Fruit fly (Drosophila melanogaster): ENCODE results near the gene D12.

D12 gene

DNA sequence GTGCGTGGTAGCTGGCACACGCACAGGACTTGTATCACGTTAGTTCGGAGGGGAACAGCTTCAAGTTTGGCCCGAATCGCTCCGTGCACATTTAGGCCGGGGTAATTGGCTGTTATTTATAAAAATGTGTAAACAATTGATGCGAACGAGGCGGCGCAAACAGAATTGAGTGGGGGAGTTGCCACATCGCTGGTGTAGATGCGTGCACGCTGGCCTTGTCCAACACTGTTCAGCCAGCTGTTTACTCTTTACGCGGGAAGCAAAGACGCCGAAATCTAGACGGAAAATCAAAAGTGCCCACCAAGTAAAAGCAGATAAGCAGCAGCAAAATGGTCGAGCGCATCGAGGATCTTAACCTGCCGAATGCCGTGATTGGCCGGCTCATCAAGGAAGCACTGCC lies at the start of gene D12, which contains the start of gene Chrac-14:
Gene D12, minus strand, starts transcription at position 190 of the 400 bp plus-strand sequence.
Gene Chrac-14, plus strand, starts transcription at position 230 of the 400 bp plus-strand sequence.
- TF ChIP-seq usp (GFP tag; optimal IDR thresholded peaks at IDR 0.05) (no peak), psq (optimal IDR thresholded peaks at IDR 0.05) (no peak), CG8478 (optimal IDR thresholded peaks at IDR 0.05) (no peak), Dll (optimal IDR thresholded peaks at IDR 0.05) (no peak)

DNA sequence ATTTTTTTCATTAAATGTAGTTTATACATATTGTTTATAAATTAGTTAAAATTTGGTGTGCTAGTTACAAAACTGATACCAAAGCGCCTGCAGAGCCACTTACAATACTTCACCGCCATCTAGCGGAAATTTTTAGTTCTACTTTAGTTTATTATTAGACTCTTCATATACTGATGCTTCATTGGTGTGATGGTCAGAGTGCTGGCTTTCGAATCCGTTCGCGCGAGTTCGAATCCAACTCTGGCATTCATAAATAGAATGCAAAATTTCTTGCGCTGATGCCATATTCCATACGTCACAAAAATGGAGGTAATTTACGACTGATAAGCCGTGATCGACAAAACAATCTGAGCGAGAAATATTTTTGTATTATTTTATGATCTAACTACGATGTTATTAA lies 48.4 kb upstream of the D12 start:
- TF ChIP-seq psq (optimal IDR thresholded peaks at IDR 0.05) (no peak), CG8478 (optimal IDR thresholded peaks at IDR 0.05) (no peak), pan (optimal IDR thresholded peaks at IDR 0.05) (no peak), usp (GFP tag; optimal IDR thresholded peaks at IDR 0.05) (no peak), Dll (optimal IDR thresholded peaks at IDR 0.05) (no peak), EcR (GFP tag; optimal IDR thresholded peaks at IDR 0.05) (no peak)

DNA sequence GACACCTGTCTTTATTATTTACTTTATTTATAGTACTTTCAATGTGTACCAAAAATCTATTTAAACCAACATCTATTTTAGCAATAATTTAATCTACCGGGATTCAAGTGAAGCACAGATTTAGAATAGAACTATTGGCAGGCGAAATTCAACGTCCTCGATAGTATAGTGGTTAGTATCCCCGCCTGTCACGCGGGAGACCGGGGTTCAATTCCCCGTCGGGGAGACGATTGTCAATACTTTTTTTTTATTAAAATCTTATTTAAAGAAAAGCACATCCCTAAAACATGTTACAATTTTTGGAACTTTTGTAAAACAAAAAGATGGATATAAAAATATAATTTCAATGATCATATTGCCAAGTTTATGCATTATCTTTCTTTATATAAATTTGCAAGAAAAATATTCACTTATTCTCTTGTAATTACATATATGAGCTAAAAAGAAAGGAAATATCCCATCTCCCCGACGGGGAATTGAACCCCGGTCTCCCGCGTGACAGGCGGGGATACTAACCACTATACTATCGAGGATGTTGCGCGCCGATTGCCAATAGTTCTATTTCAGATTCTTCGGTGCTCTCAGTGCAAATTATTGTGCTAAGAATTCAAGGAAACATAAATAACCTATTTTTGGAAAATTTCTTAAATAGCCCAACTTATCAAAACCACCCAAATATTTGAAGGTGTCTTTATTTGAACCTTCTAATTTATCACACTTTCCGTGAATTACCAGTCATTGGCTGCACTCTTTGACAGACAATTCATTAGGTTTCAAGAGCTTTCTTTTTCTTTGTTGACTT lies 44.7 kb upstream of the D12 start, which contains the start of gene CG43796:
Gene CG43796, plus strand, starts transcription at position 752 of the 802 bp plus-strand sequence.
- TF ChIP-seq pan (optimal IDR thresholded peaks at IDR 0.05) (no peak), usp (GFP tag; optimal IDR thresholded peaks at IDR 0.05) (no peak), CG8478 (optimal IDR thresholded peaks at IDR 0.05) (no peak), psq (optimal IDR thresholded peaks at IDR 0.05) (no peak), EcR (GFP tag; optimal IDR thresholded peaks at IDR 0.05) (no peak), Dll (optimal IDR thresholded peaks at IDR 0.05) (no peak)

DNA sequence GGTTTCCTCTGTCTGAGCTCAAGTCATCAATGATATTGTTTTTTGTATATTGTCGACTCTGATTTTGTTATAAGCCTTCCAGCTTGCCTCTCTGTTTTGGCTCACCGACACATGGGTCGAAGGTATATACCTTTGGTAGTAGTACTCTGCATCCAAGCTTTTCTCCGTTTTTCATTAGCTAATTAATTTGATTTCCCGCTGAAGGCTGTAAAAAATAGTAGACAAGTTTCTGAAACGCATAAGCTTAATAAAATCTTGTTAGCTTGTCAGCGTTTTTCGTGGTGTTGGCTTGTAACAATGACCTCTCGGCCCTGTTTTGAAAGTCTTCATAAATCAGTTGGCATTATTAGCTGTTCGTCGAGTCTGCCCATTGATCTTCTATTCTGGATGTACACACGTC lies 43.7 kb upstream of the D12 start:
- no peak for TF ChIP-seq psq (optimal IDR thresholded peaks at IDR 0.05)
- no peak for TF ChIP-seq Dll (optimal IDR thresholded peaks at IDR 0.05)
- TF ChIP-seq EcR (GFP tag; optimal IDR thresholded peaks at IDR 0.05), result no peak
- TF ChIP-seq CG8478 (optimal IDR thresholded peaks at IDR 0.05), result no peak
- TF ChIP-seq pan (optimal IDR thresholded peaks at IDR 0.05), result no peak
- TF ChIP-seq usp (GFP tag; optimal IDR thresholded peaks at IDR 0.05), result no peak

DNA sequence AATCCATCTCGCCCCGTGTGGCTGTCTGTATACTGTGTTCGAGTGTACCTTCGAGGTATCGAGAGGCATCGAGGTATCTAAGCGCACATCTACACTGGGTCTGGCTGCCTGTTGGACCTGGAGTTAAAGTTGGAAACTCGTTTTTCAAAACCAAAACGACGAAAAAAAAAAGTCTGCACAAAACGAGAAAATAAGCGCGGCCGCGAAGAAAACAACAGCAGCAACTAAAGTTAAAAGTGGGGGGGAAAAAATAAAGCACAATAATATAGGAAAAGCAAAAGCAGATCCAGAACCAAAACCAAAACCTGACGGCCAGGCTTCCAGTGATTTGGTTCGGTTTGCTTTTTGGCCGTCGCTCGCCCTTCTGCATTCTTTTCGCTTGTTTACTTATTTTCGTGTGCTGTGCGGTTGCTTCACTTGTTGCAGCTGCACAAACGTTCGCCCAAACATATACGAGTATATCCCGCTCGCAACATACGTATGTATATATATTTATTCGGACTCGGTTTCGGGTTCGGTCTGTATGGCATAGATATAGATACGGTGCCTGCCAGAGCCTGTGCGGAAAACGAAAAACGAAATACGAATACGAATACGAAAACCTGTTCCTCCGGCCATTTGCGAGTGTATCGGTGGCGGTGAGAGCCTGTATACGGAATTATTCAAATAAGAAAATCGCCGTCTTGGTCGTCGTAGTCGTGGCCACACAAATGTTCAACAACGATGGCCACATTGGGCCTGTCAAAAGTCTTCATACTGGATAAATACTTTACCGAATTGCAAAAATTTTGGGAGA lies 41.9 kb upstream of the D12 start:
- TF ChIP-seq CG8478 (optimal IDR thresholded peaks at IDR 0.05) (no peak), Dll (optimal IDR thresholded peaks at IDR 0.05) (no peak), EcR (GFP tag; optimal IDR thresholded peaks at IDR 0.05) (no peak), usp (GFP tag; optimal IDR thresholded peaks at IDR 0.05) (no peak), pan (optimal IDR thresholded peaks at IDR 0.05) (no peak), psq (optimal IDR thresholded peaks at IDR 0.05) (no peak)

DNA sequence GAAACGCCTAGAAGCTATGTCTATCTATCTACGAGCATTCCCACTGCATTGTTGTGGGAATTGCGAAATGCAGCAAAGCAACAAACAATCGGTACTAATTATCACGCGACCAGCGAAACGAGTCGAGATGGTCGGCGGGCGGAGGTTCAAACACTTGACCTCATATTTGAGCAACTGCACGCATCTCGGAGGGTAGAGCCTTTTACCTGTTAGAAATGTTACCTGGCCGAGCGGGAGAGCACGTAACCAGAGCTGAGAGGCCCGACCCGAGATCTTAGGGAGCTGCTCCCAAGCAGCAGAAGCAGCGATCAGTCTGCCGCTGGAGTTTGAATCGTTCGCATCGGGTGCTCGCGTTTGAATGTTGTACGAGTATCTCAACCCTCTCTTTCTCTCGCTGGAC lies 41.2 kb upstream of the D12 start:
- TF ChIP-seq pan (optimal IDR thresholded peaks at IDR 0.05), result no peak
- TF ChIP-seq Dll (optimal IDR thresholded peaks at IDR 0.05), result peak; percentile 50

DNA sequence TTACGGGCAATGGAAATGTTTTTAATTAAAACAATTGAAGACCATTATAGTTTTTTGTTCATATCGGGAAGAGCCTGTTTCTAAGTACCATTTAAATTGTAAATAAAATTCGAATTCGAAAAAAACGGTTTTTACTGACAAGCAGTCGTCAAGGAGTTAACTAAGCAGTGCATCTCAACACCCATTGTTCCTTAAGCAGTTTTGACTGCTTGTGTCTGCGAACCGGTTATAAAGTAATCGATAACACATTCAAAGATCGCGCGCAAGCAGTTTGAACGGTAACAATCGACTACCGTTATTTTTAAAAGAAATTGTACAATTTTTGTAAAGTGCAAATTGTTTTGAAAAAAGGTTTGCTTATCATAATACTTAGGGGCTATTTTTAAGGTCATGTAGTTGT lies 40.8 kb upstream of the D12 start:
- TF ChIP-seq EcR (GFP tag; optimal IDR thresholded peaks at IDR 0.05) (no peak), psq (optimal IDR thresholded peaks at IDR 0.05) (no peak), usp (GFP tag; optimal IDR thresholded peaks at IDR 0.05) (no peak), Dll (optimal IDR thresholded peaks at IDR 0.05) (no peak), CG8478 (optimal IDR thresholded peaks at IDR 0.05) (no peak), pan (optimal IDR thresholded peaks at IDR 0.05) (no peak)

DNA sequence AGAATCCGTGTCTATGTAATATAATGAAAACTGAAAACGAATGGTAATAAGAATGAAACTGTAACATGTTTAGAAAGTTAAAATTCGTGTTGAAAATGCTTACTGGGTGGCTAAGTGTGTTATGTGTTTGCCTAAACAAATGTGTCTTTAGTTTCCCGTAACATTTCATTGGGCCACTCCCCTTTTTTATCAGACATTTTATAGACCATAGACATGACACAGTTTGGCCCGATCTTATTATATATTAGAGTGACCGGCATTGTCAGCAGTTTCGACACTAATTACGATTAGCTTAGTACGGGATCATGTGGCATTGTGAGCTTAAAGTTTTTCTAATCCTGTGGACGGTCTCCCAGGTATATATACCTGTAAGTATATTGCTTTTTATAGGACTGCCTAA lies 39.9 kb upstream of the D12 start, which contains the start of gene CheA29a:
Gene CheA29a, plus strand, starts transcription at position 301 of the 400 bp plus-strand sequence.
- no peak for TF ChIP-seq CG8478 (optimal IDR thresholded peaks at IDR 0.05)
- TF ChIP-seq usp (GFP tag; optimal IDR thresholded peaks at IDR 0.05), result no peak
- TF ChIP-seq Dll (optimal IDR thresholded peaks at IDR 0.05), result no peak
- no peak for TF ChIP-seq psq (optimal IDR thresholded peaks at IDR 0.05)

DNA sequence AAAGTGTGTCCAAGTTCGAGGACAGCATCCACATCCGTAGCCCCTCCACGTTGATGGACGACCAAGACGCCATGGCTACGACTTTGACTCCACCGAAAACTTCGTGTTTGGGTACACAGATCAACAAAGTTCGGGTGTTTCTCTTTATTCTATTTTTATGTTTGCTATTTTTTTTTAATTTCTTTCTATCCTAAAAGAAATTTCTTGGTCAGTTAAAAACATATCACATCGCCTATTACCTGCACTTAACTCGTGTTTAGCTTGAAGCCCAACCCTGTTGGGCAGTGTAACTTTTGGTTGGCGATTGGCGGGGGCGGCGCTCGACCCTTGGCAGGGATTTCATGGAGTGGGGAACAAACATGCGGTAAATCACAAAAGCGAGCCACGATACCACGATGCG lies 36.3 kb upstream of the D12 start:
- TF ChIP-seq Dll (optimal IDR thresholded peaks at IDR 0.05) (no peak), pan (optimal IDR thresholded peaks at IDR 0.05) (no peak), CG8478 (optimal IDR thresholded peaks at IDR 0.05) (no peak), usp (GFP tag; optimal IDR thresholded peaks at IDR 0.05) (no peak), EcR (GFP tag; optimal IDR thresholded peaks at IDR 0.05) (no peak), psq (optimal IDR thresholded peaks at IDR 0.05) (no peak)

DNA sequence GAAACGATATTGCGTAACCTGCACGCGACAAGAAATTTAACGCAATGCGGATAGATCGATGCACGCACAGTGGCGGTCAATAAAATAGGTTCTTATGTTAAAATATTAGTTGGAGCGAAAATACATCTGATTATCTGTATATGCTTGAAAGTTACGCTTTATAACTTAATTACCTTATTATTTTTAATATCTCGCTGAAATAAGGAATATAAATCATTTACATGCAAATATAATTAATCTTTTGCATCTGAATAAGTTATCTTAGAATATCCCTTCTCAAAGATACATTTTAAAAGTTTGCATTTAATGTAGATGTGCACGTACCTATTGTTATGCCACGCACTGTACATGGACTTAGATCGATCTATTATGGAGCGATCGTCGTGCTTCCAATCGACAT lies 34.5 kb upstream of the D12 start:
- TF ChIP-seq pan (optimal IDR thresholded peaks at IDR 0.05) (no peak), Dll (optimal IDR thresholded peaks at IDR 0.05) (no peak), CG8478 (optimal IDR thresholded peaks at IDR 0.05) (no peak), psq (optimal IDR thresholded peaks at IDR 0.05) (no peak), usp (GFP tag; optimal IDR thresholded peaks at IDR 0.05) (no peak), EcR (GFP tag; optimal IDR thresholded peaks at IDR 0.05) (no peak)

DNA sequence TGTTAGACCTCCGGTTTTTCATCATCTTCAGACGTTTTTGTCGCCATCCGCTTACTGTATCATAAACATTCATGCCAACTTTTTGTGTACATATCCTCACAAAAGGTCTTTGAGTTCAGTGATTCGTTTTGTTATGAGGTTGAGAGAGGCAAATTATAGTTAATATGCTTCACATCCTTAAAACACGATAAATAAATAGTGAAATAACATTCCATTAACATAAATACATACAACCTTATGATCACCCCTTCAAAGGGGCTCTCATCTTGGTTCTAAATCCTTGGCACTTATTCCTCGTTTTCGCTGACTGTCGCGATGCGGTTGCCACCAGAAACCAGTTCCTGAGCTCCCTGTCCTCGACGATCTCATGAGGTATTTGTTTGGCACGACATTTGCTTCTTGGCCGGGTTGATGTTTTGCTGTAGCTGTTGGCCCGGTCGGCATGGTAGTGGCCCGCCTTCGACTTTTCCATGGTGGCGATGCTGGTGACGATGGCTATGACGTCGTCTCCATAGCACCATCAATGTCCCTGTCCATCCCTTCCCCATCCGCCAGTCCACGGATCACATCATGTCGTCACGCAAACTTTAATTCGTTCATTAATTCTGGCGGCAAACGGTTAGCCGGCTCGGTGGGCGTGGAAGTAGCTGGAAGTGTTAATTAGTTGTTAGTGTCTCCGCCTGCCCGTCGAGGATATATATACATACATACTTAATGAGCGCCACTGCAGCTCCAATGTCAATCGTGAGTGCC lies 31.9 kb upstream of the D12 start:
- TF ChIP-seq CG8478 (optimal IDR thresholded peaks at IDR 0.05), result no peak

DNA sequence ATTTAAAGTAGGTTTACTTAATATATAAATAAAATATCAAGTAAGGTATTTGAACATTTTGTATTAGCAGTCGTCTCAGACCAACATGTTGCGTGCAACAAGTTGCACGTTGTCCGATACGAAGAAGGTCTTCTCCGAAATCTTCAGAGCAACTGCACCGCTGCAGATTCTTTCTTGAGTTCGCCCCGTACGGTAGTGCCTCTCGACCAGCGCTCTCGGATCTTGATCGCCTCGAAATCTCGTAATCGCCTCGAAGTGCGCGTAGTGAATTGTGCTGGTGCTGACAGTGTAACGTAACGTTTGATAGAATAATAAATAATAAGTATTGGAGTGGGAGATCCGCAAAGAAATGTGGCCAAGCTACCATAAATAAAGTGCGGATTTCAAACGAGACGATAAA lies 29.5 kb upstream of the D12 start, which contains the start of gene dachs:
Gene dachs, plus strand, starts transcription at position 175 of the 400 bp plus-strand sequence.
- TF ChIP-seq EcR (GFP tag; optimal IDR thresholded peaks at IDR 0.05), result no peak
- TF ChIP-seq CG8478 (optimal IDR thresholded peaks at IDR 0.05), result no peak
- TF ChIP-seq Dll (optimal IDR thresholded peaks at IDR 0.05), result no peak
- no peak for TF ChIP-seq psq (optimal IDR thresholded peaks at IDR 0.05)
